Fruit fly (Drosophila melanogaster) whole organism, embryonic: ENCODE measurements around the gene TotA.
A peak's percentile ranks its signal among the peaks of the same experiment; 100 is the strongest.

ENCODE experiments used
- Awh ChIP-seq: fragments of 200-800 bp; sonication (Bioruptor generic); IDR thresholded peaks from 2 replicates; pipeline ENCODE4, ENCODE4 v1.3.6; 2022; ENCODE audit warnings: missing biosample characterization, missing genetic modification characterization
- B-H1 ChIP-seq: fragments of 200-800 bp; sonication (Bioruptor generic); IDR thresholded peaks from 3 replicates; pipeline ENCODE4 v1.3.6; 2022; ENCODE audit warnings: missing biosample characterization, missing genetic modification characterization
- CG1024 ChIP-seq: fragments of 200-800 bp; sonication (Bioruptor generic); IDR thresholded peaks from 2 replicates; pipeline ENCODE4 v1.3.6; 2022; ENCODE audit warnings: missing biosample characterization, missing genetic modification characterization
- CG11456 ChIP-seq: fragments of 200-800 bp; sonication (Bioruptor generic); IDR thresholded peaks from 3 replicates; pipeline ENCODE4 v1.3.6; 2022; ENCODE audit warnings: missing biosample characterization, missing genetic modification characterization
- CG13296 ChIP-seq: fragments of 200-800 bp; sonication (Bioruptor generic); optimal IDR thresholded peaks from 3 replicates; lab custom pipeline; 2018; ENCODE audit warnings: missing biosample characterization, mild to moderate bottlenecking, missing genetic modification characterization
- CG14710 ChIP-seq: fragments of 200-800 bp; sonication (Bioruptor generic); optimal IDR thresholded peaks from 3 replicates; lab custom pipeline; 2019; ENCODE audit warnings: missing biosample characterization, mild to moderate bottlenecking, missing genetic modification characterization, moderate library complexity
- CG17328 ChIP-seq: fragments of 200-800 bp; sonication (Bioruptor generic); IDR thresholded peaks from 2 replicates; pipeline ENCODE4 v1.3.6; 2022; ENCODE audit warnings: missing biosample characterization, missing genetic modification characterization
- CG17829 ChIP-seq: fragments of 200-800 bp; optimal IDR thresholded peaks from 2 replicates; lab custom pipeline; 2019; ENCODE audit warnings: missing biosample characterization, mild to moderate bottlenecking, missing genetic modification characterization, moderate library complexity
- CG2116 ChIP-seq: fragments of 200-800 bp; sonication (Bioruptor generic); optimal IDR thresholded peaks from 3 replicates; lab custom pipeline; 2018; ENCODE audit warnings: missing biosample characterization, mild to moderate bottlenecking, missing genetic modification characterization
- CG33557 ChIP-seq: fragments of 200-800 bp; sonication (Bioruptor generic); optimal IDR thresholded peaks from 2 replicates; lab custom pipeline; 2019; ENCODE audit warnings: missing biosample characterization, mild to moderate bottlenecking, missing genetic modification characterization, moderate library complexity
- CG42726 ChIP-seq: fragments of 200-800 bp; sonication (Bioruptor generic); IDR thresholded peaks from 2 replicates; pipeline ENCODE4 v1.3.6; 2022; ENCODE audit warnings: missing biosample characterization, missing genetic modification characterization; ENCODE audit not compliant: partially characterized antibody
- CG43689 ChIP-seq: fragments of 200-800 bp; sonication (Bioruptor generic); IDR thresholded peaks from 2 replicates; pipeline ENCODE4 v1.3.6; 2022; ENCODE audit warnings: missing biosample characterization, missing genetic modification characterization
- CG4820 ChIP-seq: fragments of 200-800 bp; sonication (Bioruptor generic); optimal IDR thresholded peaks from 3 replicates; lab custom pipeline; 2016; ENCODE audit warnings: missing biosample characterization, missing genetic modification characterization
- CG6254 ChIP-seq: fragments of 200-800 bp; sonication (Bioruptor generic); optimal IDR thresholded peaks from 3 replicates; lab custom pipeline; 2017; ENCODE audit warnings: mild to moderate bottlenecking, missing biosample characterization, missing genetic modification reagents, missing genetic modification characterization
- CG6765 ChIP-seq: fragments of 200-800 bp; sonication (Bioruptor generic); optimal IDR thresholded peaks from 3 replicates; lab custom pipeline; 2017; ENCODE audit warnings: missing biosample characterization, mild to moderate bottlenecking, missing genetic modification characterization
- CG6791 ChIP-seq: fragments of 200-800 bp; sonication (Bioruptor generic); IDR thresholded peaks from 3 replicates; pipeline ENCODE4 v1.3.6; 2022; ENCODE audit warnings: missing biosample characterization, missing genetic modification characterization; ENCODE audit not compliant: partially characterized antibody
- CG7357 ChIP-seq: fragments of 200-800 bp; sonication (Bioruptor generic); IDR thresholded peaks from 3 replicates; pipeline ENCODE4 v1.3.6; 2022; ENCODE audit warnings: missing biosample characterization, missing genetic modification characterization
- CG8359 ChIP-seq: fragments of 200-800 bp; sonication (Bioruptor generic); optimal IDR thresholded peaks from 2 replicates; lab custom pipeline; 2017; ENCODE audit warnings: missing biosample characterization, mild to moderate bottlenecking, missing genetic modification characterization, borderline replicate concordance
- CG8924 ChIP-seq: fragments of 200-800 bp; optimal IDR thresholded peaks from 3 replicates; lab custom pipeline; 2019; ENCODE audit warnings: missing biosample characterization, mild to moderate bottlenecking, missing genetic modification characterization, moderate library complexity
- CG9876 ChIP-seq: fragments of 200-800 bp; sonication (Bioruptor generic); optimal IDR thresholded peaks from 2 replicates; lab custom pipeline; 2016; ENCODE audit warnings: missing biosample characterization, missing genetic modification characterization
- Camta ChIP-seq: fragments of 200-800 bp; sonication (Bioruptor generic); optimal IDR thresholded peaks from 2 replicates; lab custom pipeline; 2016; ENCODE audit warnings: missing biosample characterization, missing genetic modification characterization
- CkIIα-i1 ChIP-seq: fragments of 200-800 bp; sonication (Bioruptor generic); IDR thresholded peaks from 2 replicates; pipeline ENCODE4 v1.3.6; 2022; ENCODE audit warnings: missing biosample characterization, missing genetic modification characterization
- E2f1 ChIP-seq: fragments of 200-800 bp; sonication (Bioruptor generic); IDR thresholded peaks from 2 replicates; pipeline ENCODE4 v1.3.6; 2022; ENCODE audit warnings: missing biosample characterization, missing genetic modification characterization
- H15 ChIP-seq: fragments of 200-800 bp; sonication (Bioruptor generic); IDR thresholded peaks from 3 replicates; pipeline ENCODE4 v1.3.6; 2022; ENCODE audit warnings: missing biosample characterization, missing genetic modification characterization
- H2.0 ChIP-seq: fragments of 200-800 bp; sonication (Bioruptor generic); IDR thresholded peaks from 2 replicates; pipeline ENCODE4 v1.3.6; 2022; ENCODE audit warnings: missing biosample characterization, missing genetic modification characterization
- HLHmδ ChIP-seq: fragments of 200-800 bp; sonication (Bioruptor generic); optimal IDR thresholded peaks from 2 replicates; lab custom pipeline; 2018; ENCODE audit warnings: missing biosample characterization, mild to moderate bottlenecking, missing genetic modification characterization, moderate library complexity
- HmgZ ChIP-seq: fragments of 200-800 bp; sonication (Bioruptor generic); optimal IDR thresholded peaks from 2 replicates; lab custom pipeline; 2018; ENCODE audit warnings: missing biosample characterization, mild to moderate bottlenecking, missing genetic modification characterization
- Hr51 ChIP-seq, 2 experiments: fragments of 200-800 bp; sonication (Bioruptor generic); optimal IDR thresholded peaks; 2 replicates in 1 of 2; 3 replicates in 1 of 2; lab custom pipeline; 2016 to 2018; ENCODE audit warnings: missing biosample characterization in 2 of 2, missing genetic modification characterization in 2 of 2, mild to moderate bottlenecking in 1 of 2, moderate library complexity in 1 of 2
- Med ChIP-seq: fragments of 200-800 bp; sonication (Bioruptor generic); peaks from one replicate; lab custom pipeline; 2016; ENCODE audit warnings: missing biosample characterization, missing genetic modification characterization, mild to moderate bottlenecking, inconsistent platforms, moderate library complexity
- Scr ChIP-seq: fragments of 200-800 bp; sonication (Bioruptor generic); IDR thresholded peaks from 2 replicates; pipeline ENCODE4 v1.3.6; 2022; ENCODE audit warnings: missing biosample characterization, missing genetic modification characterization; ENCODE audit not compliant: partially characterized antibody
- ap ChIP-seq: fragments of 200-800 bp; sonication (Bioruptor generic); IDR thresholded peaks from 2 replicates; pipeline ENCODE4 v1.3.6; 2022; ENCODE audit warnings: missing biosample characterization, missing genetic modification characterization
- bbx ChIP-seq: fragments of 200-800 bp; sonication (Bioruptor generic); IDR thresholded peaks from 2 replicates; pipeline ENCODE4 v1.3.6; 2022; ENCODE audit warnings: missing biosample characterization, missing genetic modification characterization; ENCODE audit not compliant: partially characterized antibody
- en ChIP-seq: fragments of 200-800 bp; sonication (Bioruptor generic); optimal IDR thresholded peaks from 2 replicates; lab custom pipeline; 2016; ENCODE audit warnings: missing biosample characterization, missing genetic modification characterization
- fd96Cb ChIP-seq: fragments of 200-800 bp; sonication (Bioruptor generic); optimal IDR thresholded peaks from 2 replicates; lab custom pipeline; 2018; ENCODE audit warnings: missing biosample characterization, mild to moderate bottlenecking, missing genetic modification characterization, moderate library complexity
- ftz-f1 ChIP-seq: fragments of 200-800 bp; sonication (Bioruptor generic); optimal IDR thresholded peaks from 2 replicates; lab custom pipeline; 2016; ENCODE audit warnings: missing biosample characterization, missing genetic modification characterization
- grau ChIP-seq: fragments of 200-800 bp; optimal IDR thresholded peaks from 3 replicates; lab custom pipeline; 2019; ENCODE audit warnings: missing biosample characterization, mild to moderate bottlenecking, missing genetic modification characterization, moderate library complexity
- grn ChIP-seq: fragments of 200-800 bp; sonication (Bioruptor generic); optimal IDR thresholded peaks from 3 replicates; lab custom pipeline; 2017; ENCODE audit warnings: missing biosample characterization, missing genetic modification characterization
- ham ChIP-seq: fragments of 200-800 bp; sonication (Bioruptor generic); IDR thresholded peaks from 2 replicates; pipeline ENCODE4 v1.3.6; 2022; ENCODE audit warnings: missing biosample characterization, missing genetic modification characterization
- hbn ChIP-seq: fragments of 200-800 bp; sonication (Bioruptor generic); IDR thresholded peaks from 2 replicates; pipeline ENCODE4 v1.3.6; 2022; ENCODE audit warnings: missing biosample characterization, missing genetic modification characterization; ENCODE audit not compliant: partially characterized antibody
- hth ChIP-seq: fragments of >200 bp; optimal IDR thresholded peaks from 2 replicates; lab custom pipeline; 2017; ENCODE audit warnings: inconsistent platforms
- klu ChIP-seq: fragments of 200-800 bp; sonication (Bioruptor generic); IDR thresholded peaks from 2 replicates; pipeline ENCODE4 v1.3.6; 2022; ENCODE audit warnings: missing biosample characterization, missing genetic modification characterization
- lmd ChIP-seq: fragments of 200-800 bp; sonication (Bioruptor generic); IDR thresholded peaks from 2 replicates; pipeline ENCODE4 v1.3.6; 2022; ENCODE audit warnings: missing biosample characterization, missing genetic modification characterization
- ro ChIP-seq: fragments of 200-800 bp; sonication (Bioruptor generic); IDR thresholded peaks from 2 replicates; pipeline ENCODE4 v1.3.6; 2022; ENCODE audit warnings: missing biosample characterization, missing genetic modification characterization
- sc ChIP-seq, 3 experiments: fragments of >200 bp in 2 of 3; fragments of 200-800 bp in 1 of 3; sonication (Bioruptor generic) in 1 of 3; optimal IDR thresholded peaks; 2 replicates in 2 of 3; 3 replicates in 1 of 3; lab custom pipeline; 2017; ENCODE audit warnings: mild to moderate bottlenecking in 1 of 3, missing biosample characterization in 1 of 3, missing genetic modification characterization in 1 of 3, missing genetic modification reagents in 1 of 3
- slou ChIP-seq: fragments of 200-800 bp; sonication (Bioruptor generic); optimal IDR thresholded peaks from 3 replicates; lab custom pipeline; 2016; ENCODE audit warnings: missing biosample characterization, missing genetic modification characterization
- ttk ChIP-seq: fragments of 200-800 bp; sonication (Bioruptor generic); IDR thresholded peaks from 2 replicates; pipeline ENCODE4 v2.1.2; 2022; ENCODE audit warnings: missing biosample characterization, missing genetic modification characterization
- tx ChIP-seq: fragments of 200-800 bp; sonication (Bioruptor generic); optimal IDR thresholded peaks from 2 replicates; lab custom pipeline; 2016; ENCODE audit warnings: missing biosample characterization, missing genetic modification characterization
- usp ChIP-seq: fragments of >200 bp; optimal IDR thresholded peaks from 2 replicates; lab custom pipeline; 2017; ENCODE audit warnings: missing biosample characterization, missing genetic modification characterization
- zfh1 ChIP-seq: fragments of 200-800 bp; sonication (Bioruptor generic); IDR thresholded peaks from 3 replicates; pipeline ENCODE4 v1.3.6; 2022; ENCODE audit warnings: missing biosample characterization, missing genetic modification characterization

The TotA gene

dm6 chr3R:20830153-20830695 lies 40.6 kb upstream of the TotA start, which contains the start of gene Adss (continued):
- peak; percentile 54 for TF ChIP-seq ftz-f1
- TF ChIP-seq H2.0 (GFP tag; lab: Robert Waterston, UW): 0 out of 2 replicates have a peak, but pooled peaks have one; percentile 12
- no peak for TF ChIP-seq tx
- TF ChIP-seq CG4820: no peak
- 0 out of 2 replicates have a peak, but pooled peaks have one; percentile 11 for TF ChIP-seq Awh (GFP tag; lab: Robert Waterston, UW)
- no peak for TF ChIP-seq hth (lab: Kevin White, UChicago)
- peak; percentile 93 for TF ChIP-seq grn (GFP tag; lab: Kevin White, UChicago)
- peak; percentile 13 for TF ChIP-seq grau (tag; lab: Kevin White, UChicago)
- TF ChIP-seq E2f1 (GFP tag; lab: Robert Waterston, UW): peak; percentile 22; the same call in 1 of the 2 replicates
- TF ChIP-seq lmd (GFP tag; lab: Robert Waterston, UW): peak; percentile 19; the same call in 1 of the 2 replicates
- TF ChIP-seq CG42726 (GFP tag; lab: Robert Waterston, UW): peak; percentile 79
- peak; percentile 39; the same call in 1 of the 2 replicates for TF ChIP-seq Scr (GFP tag; lab: Robert Waterston, UW)
- no peak for TF ChIP-seq H15 (GFP tag; lab: Robert Waterston, UW)
- no peak for TF ChIP-seq fd96Cb (tag; lab: Kevin White, UChicago)
- no peak for TF ChIP-seq sc (optimal IDR thresholded peaks at IDR 0.05; lab: Kevin White, UChicago)
- peak; percentile 15 for TF ChIP-seq sc (GFP tag; optimal IDR thresholded peaks at IDR 0.05; lab: Kevin White, UChicago)
- TF ChIP-seq CG2116: no peak
- no peak for TF ChIP-seq hbn (GFP tag; lab: Robert Waterston, UW)
- TF ChIP-seq ap (GFP tag; lab: Robert Waterston, UW): no peak
- TF ChIP-seq Med (GFP tag; lab: Kevin White, UChicago): peak; percentile 95
- TF ChIP-seq CG6791: peak; percentile 54; the same call in 2 of the 3 replicates
- TF ChIP-seq CG33557: no peak
- peak; percentile 67; the same call in 1 of the 3 replicates for TF ChIP-seq CG11456 (GFP tag; lab: Robert Waterston, UW)
- peak; percentile 3 for TF ChIP-seq CG17829 (tag; lab: Kevin White, UChicago)
- peak; percentile 33 for TF ChIP-seq HmgZ (tag; lab: Kevin White, UChicago)
- TF ChIP-seq ham (GFP tag; lab: Robert Waterston, UW): no peak
- peak; percentile 32; the same call in 1 of the 2 replicates for TF ChIP-seq bbx
- TF ChIP-seq CG9876 (GFP tag; lab: Kevin White, UChicago): peak; percentile 31
- peak; percentile 15 for TF ChIP-seq Camta (GFP tag; lab: Kevin White, UChicago)
- TF ChIP-seq CG8924 (tag; lab: Kevin White, UChicago): no peak
- no peak; the same call in 2 of the 3 replicates for TF ChIP-seq B-H1 (GFP tag; lab: Robert Waterston, UW)
- no peak for TF ChIP-seq CG43689 (GFP tag; lab: Robert Waterston, UW)
- no peak for TF ChIP-seq ro (GFP tag; lab: Robert Waterston, UW)
- TF ChIP-seq CG13296 (GFP tag; lab: Kevin White, UChicago): no peak
- no peak for TF ChIP-seq CG7357 (GFP tag; lab: Robert Waterston, UW)
- peak; percentile 57 for TF ChIP-seq CG6254 (GFP tag; lab: Kevin White, UChicago)
- peak; percentile 93 for TF ChIP-seq klu
- TF ChIP-seq CG6765 (GFP tag; lab: Kevin White, UChicago): peak; percentile 48
- no peak for TF ChIP-seq usp (GFP tag; lab: Kevin White, UChicago)
- TF ChIP-seq HLHmδ: peak; percentile 94
- peak; percentile 3 for TF ChIP-seq CG8359 (GFP tag; lab: Kevin White, UChicago)
- peak; percentile 46; the same call in 1 of the 3 replicates for TF ChIP-seq zfh1 (GFP tag; lab: Robert Waterston, UW)
- TF ChIP-seq CkIIα-i1 (GFP tag; lab: Robert Waterston, UW): no peak
- TF ChIP-seq slou (GFP tag; lab: Kevin White, UChicago): no peak
- TF ChIP-seq en: no peak
- TF ChIP-seq CG14710 (tag; lab: Kevin White, UChicago): peak; percentile 21
- peak; percentile 22; the same call in 1 of the 2 replicates for TF ChIP-seq CG17328 (GFP tag; lab: Robert Waterston, UW)
- no peak for TF ChIP-seq Hr51 (GFP tag; optimal IDR thresholded peaks at IDR 0.05; lab: Kevin White, UChicago)
- 0 out of 2 replicates have a peak, but pooled peaks have one; percentile 14 for TF ChIP-seq ttk (GFP tag; lab: Robert Waterston, UW)
- TF ChIP-seq CG1024 (GFP tag; lab: Robert Waterston, UW): peak; percentile 44; the same call in 1 of the 2 replicates
